Fruit fly (Drosophila melanogaster) whole organism, prepupa: ENCODE data around the gene mth.

ENCODE experiments used
- CG16779 ChIP-seq: fragments of 200-800 bp; sonication (Bioruptor generic); optimal IDR thresholded peaks from 3 replicates; lab custom pipeline; 2017; ENCODE audit warnings: missing biosample characterization, mild to moderate bottlenecking, missing genetic modification characterization
- CG6854 ChIP-seq: fragments of 200-800 bp; sonication (Bioruptor generic); optimal IDR thresholded peaks from 2 replicates; lab custom pipeline; 2017; ENCODE audit warnings: missing biosample characterization, mild to moderate bottlenecking, missing genetic modification characterization
- dsx ChIP-seq: fragments of 200-800 bp; optimal IDR thresholded peaks from 3 replicates; lab custom pipeline; 2019; ENCODE audit warnings: missing biosample characterization, mild to moderate bottlenecking, missing genetic modification characterization, moderate library complexity; ENCODE audit not compliant: poor library complexity, severe bottlenecking
- salr ChIP-seq, 2 experiments: fragments of 200-800 bp; sonication (Bioruptor generic); optimal IDR thresholded peaks; 3 replicates each; lab custom pipeline; 2016 to 2018; ENCODE audit warnings: missing biosample characterization in 2 of 2, missing genetic modification characterization in 2 of 2, mild to moderate bottlenecking in 1 of 2
- ss ChIP-seq, 2 experiments: fragments of 200-800 bp; sonication (Bioruptor generic); optimal IDR thresholded peaks; 2 replicates in 1 of 2; 3 replicates in 1 of 2; lab custom pipeline; 2017 to 2018; ENCODE audit warnings: mild to moderate bottlenecking in 2 of 2, missing biosample characterization in 2 of 2, missing genetic modification characterization in 2 of 2, moderate library complexity in 1 of 2

- no peak for TF ChIP-seq ss (GFP tag; optimal IDR thresholded peaks at IDR 0.05; lab: Kevin White, UChicago)
- TF ChIP-seq CG6854 (GFP tag; lab: Kevin White, UChicago) = no peak
- no peak for TF ChIP-seq dsx (GFP tag; lab: Kevin White, UChicago)
- no peak for TF ChIP-seq CG16779 (tag; lab: Kevin White, UChicago)
- TF ChIP-seq salr (GFP tag; optimal IDR thresholded peaks at IDR 0.05; lab: Kevin White, UChicago) = no peak
Measured at dm6 chr3L:374582-374981, 27.8 kb upstream of the mth start.
